Fruit fly (Drosophila melanogaster): ENCODE results near the gene CycY.

The CycY gene

dm6 chr2L:11816376-11816775 lies 2.8 kb upstream of the CycY start (continued):
- TF ChIP-seq H15 (GFP tag; IDR thresholded peaks at IDR 0.05) (peak; percentile 94), Myb (GFP tag; optimal IDR thresholded peaks at IDR 0.05) (peak; percentile 68), sc (optimal IDR thresholded peaks at IDR 0.05) (no peak), sc (GFP tag; optimal IDR thresholded peaks at IDR 0.05) (peak; percentile 97), sqz (GFP tag; optimal IDR thresholded peaks at IDR 0.05) (peak; percentile 96), Elba2 (GFP tag; optimal IDR thresholded peaks at IDR 0.05) (peak; percentile 91), CG4424 (GFP tag; optimal IDR thresholded peaks at IDR 0.05) (peak; percentile 98), trh (GFP tag; optimal IDR thresholded peaks at IDR 0.05) (peak; percentile 88), CG12769 (tag; optimal IDR thresholded peaks at IDR 0.05) (peak; percentile 66), CG13424 (tag; optimal IDR thresholded peaks at IDR 0.05) (peak; percentile 76), ranshi (GFP tag; IDR thresholded peaks at IDR 0.05) (peak; percentile 89), lov (optimal IDR thresholded peaks at IDR 0.05) (no peak), lov (GFP tag; IDR thresholded peaks at IDR 0.05) (peak; percentile 99), CG7271 (tag; optimal IDR thresholded peaks at IDR 0.05) (peak; percentile 100), oc (tag; optimal IDR thresholded peaks at IDR 0.05) (peak; percentile 88), Atf3 (GFP tag; optimal IDR thresholded peaks at IDR 0.05) (peak; percentile 92), Six4 (GFP tag; optimal IDR thresholded peaks at IDR 0.05) (peak; percentile 96), ewg (GFP tag; optimal IDR thresholded peaks at IDR 0.05) (peak; percentile 94), sens (GFP tag) (peak; percentile 99), CG3838 (GFP tag; optimal IDR thresholded peaks at IDR 0.05) (peak; percentile 86), CG10654 (GFP tag; optimal IDR thresholded peaks at IDR 0.05) (peak; percentile 96), dpn (GFP tag; optimal IDR thresholded peaks at IDR 0.05) (peak; percentile 90 to 95), Dip2 (GFP tag; IDR thresholded peaks at IDR 0.05) (no peak), fd96Cb (tag; optimal IDR thresholded peaks at IDR 0.05) (peak; percentile 84), Atf6 (GFP tag; IDR thresholded peaks at IDR 0.05) (peak; percentile 77), CG32767 (GFP tag; IDR thresholded peaks at IDR 0.05) (peak; percentile 47; the same call in 1 of the 2 replicates), CG18476 (GFP tag; optimal IDR thresholded peaks at IDR 0.05) (peak; percentile 84), CG34224 (GFP tag; IDR thresholded peaks at IDR 0.05; ENCODE audit: partially characterized antibody) (no peak), PHDP (tag; optimal IDR thresholded peaks at IDR 0.05) (peak; percentile 93), Dip3 (GFP tag; optimal IDR thresholded peaks at IDR 0.05) (peak; percentile 65), CG6254 (GFP tag; optimal IDR thresholded peaks at IDR 0.05) (peak; percentile 96), Side (GFP tag; optimal IDR thresholded peaks at IDR 0.05) (peak; percentile 93), CG15514 (GFP tag; optimal IDR thresholded peaks at IDR 0.05) (peak; percentile 94), CG3407 (GFP tag; optimal IDR thresholded peaks at IDR 0.05) (peak; percentile 95), CG13296 (GFP tag; optimal IDR thresholded peaks at IDR 0.05) (peak; percentile 93), emc (GFP tag; optimal IDR thresholded peaks at IDR 0.05) (peak; percentile 92), tll (GFP tag; optimal IDR thresholded peaks at IDR 0.05) (peak in 1 of 2 experiments; percentile 59), Jarid2 (GFP tag; optimal IDR thresholded peaks at IDR 0.05) (peak; percentile 89), pnt (GFP tag; optimal IDR thresholded peaks at IDR 0.05) (peak; percentile 77), Xbp1 (GFP tag; optimal IDR thresholded peaks at IDR 0.05) (peak; percentile 95), sim (GFP tag; IDR thresholded peaks at IDR 0.05) (peak; percentile 97), Sry-δ (GFP tag; optimal IDR thresholded peaks at IDR 0.05) (peak; percentile 64), CG9876 (GFP tag; optimal IDR thresholded peaks at IDR 0.05) (peak; percentile 95), br (optimal IDR thresholded peaks at IDR 0.05) (no peak), cato (GFP tag; optimal IDR thresholded peaks at IDR 0.05; ENCODE audit: borderline replicate concordance) (peak; percentile 94), peb (GFP tag; IDR thresholded peaks at IDR 0.05) (peak; percentile 74), CG17829 (tag; optimal IDR thresholded peaks at IDR 0.05) (peak; percentile 95), zen2 (GFP tag; IDR thresholded peaks at IDR 0.05; ENCODE audit: partially characterized antibody) (no peak), zf30C (GFP tag; optimal IDR thresholded peaks at IDR 0.05) (peak; percentile 67), CG5245 (GFP tag; optimal IDR thresholded peaks at IDR 0.05) (peak; percentile 97), jumu (GFP tag; optimal IDR thresholded peaks at IDR 0.05) (peak; percentile 82), grau (tag; optimal IDR thresholded peaks at IDR 0.05) (peak; percentile 83)

Data from whole organism, embryonic.